Worm (Caenorhabditis elegans) whole organism, L1 larva: ENCODE data around the gene qns-1.

Experiments used
- F16B12.6 ChIP-seq: fragments of 150-350 bp; optimal IDR thresholded peaks from 2 replicates; lab custom pipeline; 2014; ENCODE audit warnings: missing biosample characterization, missing genetic modification characterization
- elt-3 ChIP-seq, 6 experiments: fragments of 150-350 bp in 1 of 6; sonication (generic microtip); optimal IDR thresholded peaks; 2 replicates each; lab custom pipeline; 2017 to 2018; ENCODE audit warnings: missing biosample characterization in 6 of 6, missing genetic modification characterization in 6 of 6, inconsistent platforms in 1 of 6
- lin-13 ChIP-seq: fragments of 150-350 bp; optimal IDR thresholded peaks from 2 replicates; lab custom pipeline; 2014; ENCODE audit warnings: missing biosample characterization, missing genetic modification reagents, missing genetic modification characterization
- nhr-71 ChIP-seq: sonication (generic microtip); optimal IDR thresholded peaks from 2 replicates; lab custom pipeline; 2016; ENCODE audit warnings: mild to moderate bottlenecking, missing genetic modification characterization, moderate library complexity, missing compliant biosample characterization
- pqm-1 ChIP-seq: sonication (generic microtip); optimal IDR thresholded peaks from 3 replicates; lab custom pipeline; 2017; ENCODE audit warnings: missing biosample characterization, missing genetic modification characterization
- snpc-4 ChIP-seq: fragments of 150-350 bp; optimal IDR thresholded peaks from 2 replicates; lab custom pipeline; 2014; ENCODE audit warnings: missing biosample characterization, missing genetic modification characterization
- unc-62 ChIP-seq: fragments of 150-350 bp; optimal IDR thresholded peaks from 2 replicates; lab custom pipeline; 2014; ENCODE audit warnings: missing biosample characterization, missing genetic modification reagents, missing genetic modification characterization

- TF ChIP-seq F16B12.6 (tag; lab: Kevin White, UChicago): no peak
- TF ChIP-seq nhr-71: no peak
- no peak for TF ChIP-seq elt-3 (tag; optimal IDR thresholded peaks at IDR 0.05; lab: Kevin White, UChicago)
- TF ChIP-seq lin-13 (GFP tag; lab: Kevin White, UChicago): no peak
- no peak for TF ChIP-seq snpc-4
- TF ChIP-seq pqm-1: no peak
- TF ChIP-seq unc-62 (GFP tag; lab: Kevin White, UChicago): no peak
These were observed 8.4 kb upstream of the qns-1 start, which contains the start of gene F01G10.6 for ce11 chrIV:10227534-10227933.
